Worm (Caenorhabditis elegans): Measurements from ENCODE around the gene C17H11.4.
A peak's percentile ranks its signal among the peaks of the same experiment; 100 is the strongest.

The C17H11.4 gene

DNA sequence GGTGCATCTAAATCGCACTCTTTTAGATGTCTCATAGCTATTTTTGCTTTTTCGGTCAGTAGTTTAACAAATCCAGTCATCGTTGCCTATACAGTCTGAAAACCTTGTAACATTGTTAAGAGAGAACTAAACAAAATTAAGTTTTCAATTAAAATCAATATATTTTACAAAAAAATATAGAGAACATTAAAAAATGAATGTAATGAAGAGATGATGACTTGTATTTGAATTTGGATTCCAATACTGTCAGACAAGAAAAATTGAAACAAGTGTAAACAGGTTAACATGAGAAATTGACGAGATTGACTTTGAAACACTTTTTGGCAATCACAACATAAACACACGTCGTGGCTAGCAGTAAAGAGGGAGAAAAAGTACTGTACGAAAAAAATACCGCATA lies 3.6 kb upstream of the C17H11.4 start, which contains the start of gene C17H11.5:
C17H11.5 (minus strand) TSS at position 101 of the 400 bp plus-strand sequence.
- TF ChIP-seq ets-7 (tag; optimal IDR thresholded peaks at IDR 0.05): no peak

DNA sequence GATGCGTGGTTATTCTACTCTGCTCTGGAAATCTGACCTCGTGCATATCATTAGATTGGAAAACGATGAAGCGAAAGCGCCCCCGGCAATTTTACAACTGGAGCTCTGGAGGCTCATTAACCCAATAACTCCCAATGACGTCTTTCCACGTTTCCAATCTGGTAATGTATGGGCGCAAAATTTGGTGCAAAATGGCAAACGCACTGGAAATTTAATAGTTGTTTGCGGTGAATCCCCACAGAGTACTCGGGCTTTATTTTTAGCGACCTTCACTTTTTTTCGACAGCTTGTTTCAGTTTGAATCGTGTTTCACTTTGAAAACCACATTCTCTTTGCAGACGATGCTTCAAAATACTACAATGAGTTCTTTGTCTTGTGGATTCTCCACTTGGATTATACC lies 7.8 kb downstream of the C17H11.4 start, which contains the start of gene C17H11.1:
C17H11.1 (plus strand) TSS at position 301 of the 400 bp plus-strand sequence.
- TF ChIP-seq ets-7 (tag; optimal IDR thresholded peaks at IDR 0.05) (no peak), B0310.2 (tag; optimal IDR thresholded peaks at IDR 0.05) (no peak), pes-1 (GFP tag; IDR thresholded peaks at IDR 0.05) (no peak), F13C5.2 (tag; optimal IDR thresholded peaks at IDR 0.05) (no peak), flt-1 (GFP tag; IDR thresholded peaks at IDR 0.05) (no peak), tra-4 (tag; optimal IDR thresholded peaks at IDR 0.05) (no peak), ceh-13 (GFP tag; optimal IDR thresholded peaks at IDR 0.05) (no peak), scrt-1 (GFP tag; IDR thresholded peaks at IDR 0.05) (no peak), sea-1 (GFP tag; conservative IDR thresholded peaks at IDR 0.05) (no peak), tbx-37 (GFP tag; conservative IDR thresholded peaks at IDR 0.05) (no peak), hmbx-1 (tag; optimal IDR thresholded peaks at IDR 0.05) (no peak), ceh-36 (tag; optimal IDR thresholded peaks at IDR 0.05) (no peak), aly-1 (tag; optimal IDR thresholded peaks at IDR 0.05) (no peak), hnd-1 (tag; optimal IDR thresholded peaks at IDR 0.05) (no peak), hmg-4 (GFP tag; optimal IDR thresholded peaks at IDR 0.05) (no peak)

DNA sequence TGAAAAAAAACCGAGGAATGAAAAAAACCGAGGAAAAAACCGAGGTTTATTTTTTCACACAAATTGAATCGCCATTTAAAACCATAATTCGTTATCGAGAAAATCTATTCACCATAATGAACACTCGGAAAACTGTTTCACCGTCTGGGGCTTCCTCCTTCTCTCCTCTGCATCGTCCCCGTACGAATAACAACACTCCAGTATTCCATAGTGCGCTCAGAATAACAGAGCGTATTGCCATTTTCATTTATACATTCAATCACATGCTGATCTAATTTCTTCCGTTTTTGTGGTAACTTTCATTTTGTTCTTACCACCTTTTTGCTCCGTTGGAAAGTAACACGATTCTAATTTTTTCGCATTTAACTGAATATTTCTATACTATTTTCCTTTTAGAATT lies 11.9 kb downstream of the C17H11.4 start, which contains the start of gene C17H11.2:
C17H11.2 (plus strand) TSS at position 397 of the 400 bp plus-strand sequence.
- TF ChIP-seq F13C5.2 (tag; optimal IDR thresholded peaks at IDR 0.05): no peak
- no peak for TF ChIP-seq hnd-1 (tag; optimal IDR thresholded peaks at IDR 0.05)
- TF ChIP-seq tbx-37 (GFP tag; conservative IDR thresholded peaks at IDR 0.05): no peak
- no peak for TF ChIP-seq flt-1 (GFP tag; IDR thresholded peaks at IDR 0.05)
- TF ChIP-seq ceh-13 (GFP tag; optimal IDR thresholded peaks at IDR 0.05): no peak
- no peak for TF ChIP-seq tra-4 (tag; optimal IDR thresholded peaks at IDR 0.05)
- TF ChIP-seq aly-1 (tag; optimal IDR thresholded peaks at IDR 0.05): no peak
- no peak for TF ChIP-seq ama-1 (optimal IDR thresholded peaks at IDR 0.05)
- TF ChIP-seq B0310.2 (tag; optimal IDR thresholded peaks at IDR 0.05): no peak
- TF ChIP-seq sea-1 (GFP tag; conservative IDR thresholded peaks at IDR 0.05): no peak
- no peak for TF ChIP-seq ceh-36 (tag; optimal IDR thresholded peaks at IDR 0.05)
- TF ChIP-seq ets-7 (tag; optimal IDR thresholded peaks at IDR 0.05): no peak
- TF ChIP-seq pes-1 (GFP tag; IDR thresholded peaks at IDR 0.05): no peak
- no peak for TF ChIP-seq hmg-4 (GFP tag; optimal IDR thresholded peaks at IDR 0.05)
- TF ChIP-seq tbx-11 (GFP tag; IDR thresholded peaks at IDR 0.05): no peak
- no peak for TF ChIP-seq scrt-1 (GFP tag; IDR thresholded peaks at IDR 0.05)
- no peak for TF ChIP-seq hmbx-1 (tag; optimal IDR thresholded peaks at IDR 0.05)

DNA sequence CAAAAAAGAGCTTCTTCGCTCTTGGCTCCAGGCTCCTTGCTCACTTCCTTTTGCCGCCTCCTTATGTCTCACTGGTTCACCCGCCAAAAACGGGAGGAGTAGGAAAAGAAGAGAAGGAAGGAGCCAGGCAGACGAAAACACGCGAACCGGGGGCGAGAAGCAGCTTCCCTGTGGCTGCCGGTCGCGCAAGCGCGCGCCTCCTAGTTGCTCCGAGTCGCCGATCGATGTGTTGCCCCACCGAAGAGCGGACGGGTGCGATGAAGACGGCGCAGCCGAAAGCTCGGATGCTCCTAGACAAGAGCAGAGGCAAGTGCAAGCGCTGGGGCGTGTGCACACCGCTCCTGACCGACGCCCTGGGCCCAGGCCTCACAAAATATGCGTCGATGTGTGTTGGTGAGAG lies 17.9 kb downstream of the C17H11.4 start:
- TF ChIP-seq hnd-1 (tag; optimal IDR thresholded peaks at IDR 0.05) (no peak), aly-1 (tag; optimal IDR thresholded peaks at IDR 0.05) (peak; percentile 3), ama-1 (optimal IDR thresholded peaks at IDR 0.05) (no peak), pes-1 (GFP tag; IDR thresholded peaks at IDR 0.05) (no peak; the same call in 1 of the 2 replicates), ceh-36 (tag; optimal IDR thresholded peaks at IDR 0.05) (no peak), hmbx-1 (tag; optimal IDR thresholded peaks at IDR 0.05) (no peak), tra-4 (tag; optimal IDR thresholded peaks at IDR 0.05) (no peak), tbx-37 (GFP tag; conservative IDR thresholded peaks at IDR 0.05) (no peak), scrt-1 (GFP tag; IDR thresholded peaks at IDR 0.05) (no peak), hmg-4 (GFP tag; optimal IDR thresholded peaks at IDR 0.05) (peak; percentile 64), ets-7 (tag; optimal IDR thresholded peaks at IDR 0.05) (no peak), flt-1 (GFP tag; IDR thresholded peaks at IDR 0.05) (no peak), tbx-11 (GFP tag; IDR thresholded peaks at IDR 0.05) (no peak)

DNA sequence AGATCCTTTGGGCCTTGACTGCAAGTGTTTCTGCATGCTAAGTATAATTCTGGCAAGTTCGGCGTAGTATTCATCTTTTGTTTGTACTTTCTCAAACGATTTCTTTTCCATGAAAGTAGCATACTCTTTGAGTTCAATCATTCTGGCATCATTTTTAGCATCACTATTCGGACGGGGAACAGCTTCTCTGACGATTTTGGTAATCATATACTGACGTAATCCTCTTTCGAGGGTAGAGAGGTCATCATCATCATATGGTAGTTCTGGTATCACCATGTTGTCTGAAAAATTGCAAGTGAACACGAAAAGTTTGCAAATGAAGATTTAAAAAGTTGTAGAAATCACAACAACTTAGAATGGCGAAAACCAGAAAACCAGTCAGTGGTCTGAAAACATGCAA lies 18.6 kb downstream of the C17H11.4 start, which contains the start of gene F22F1.3:
F22F1.3 (minus strand) TSS at position 281 of the 400 bp plus-strand sequence.
- TF ChIP-seq tra-4 (tag; optimal IDR thresholded peaks at IDR 0.05) (no peak), F13C5.2 (tag; optimal IDR thresholded peaks at IDR 0.05) (no peak), hmg-4 (GFP tag; optimal IDR thresholded peaks at IDR 0.05) (no peak), pes-1 (GFP tag; IDR thresholded peaks at IDR 0.05) (no peak), ama-1 (optimal IDR thresholded peaks at IDR 0.05) (no peak), B0310.2 (tag; optimal IDR thresholded peaks at IDR 0.05) (no peak), ceh-36 (tag; optimal IDR thresholded peaks at IDR 0.05) (no peak), aly-1 (tag; optimal IDR thresholded peaks at IDR 0.05) (no peak), sea-1 (GFP tag; conservative IDR thresholded peaks at IDR 0.05) (no peak), tbx-37 (GFP tag; conservative IDR thresholded peaks at IDR 0.05) (no peak), tbx-11 (GFP tag; IDR thresholded peaks at IDR 0.05) (no peak), flt-1 (GFP tag; IDR thresholded peaks at IDR 0.05) (no peak), hnd-1 (tag; optimal IDR thresholded peaks at IDR 0.05) (no peak), hmbx-1 (tag; optimal IDR thresholded peaks at IDR 0.05) (no peak), scrt-1 (GFP tag; IDR thresholded peaks at IDR 0.05) (no peak), ceh-13 (GFP tag; optimal IDR thresholded peaks at IDR 0.05) (no peak), ets-7 (tag; optimal IDR thresholded peaks at IDR 0.05) (no peak)

DNA sequence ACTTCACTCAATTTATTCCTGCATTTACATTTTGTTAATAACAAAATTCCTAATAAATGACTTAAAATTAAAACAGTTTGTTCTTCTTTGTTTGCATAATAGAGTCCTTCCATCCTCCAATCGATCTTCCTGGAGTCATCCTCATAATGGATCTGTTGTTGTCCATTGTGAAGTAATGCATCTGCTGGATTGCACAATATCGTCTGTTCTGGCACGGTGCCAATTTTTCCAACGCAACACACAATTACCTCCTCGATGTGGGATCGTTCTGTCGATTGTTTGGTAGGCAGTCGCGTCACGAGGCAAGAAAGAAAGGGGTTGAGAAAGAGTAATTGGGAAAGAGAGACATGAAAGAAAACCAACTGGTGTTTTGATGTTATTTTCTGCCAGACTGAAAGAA lies 21.4 kb downstream of the C17H11.4 start:
- no peak for TF ChIP-seq tbx-37 (GFP tag; conservative IDR thresholded peaks at IDR 0.05)
- TF ChIP-seq hmbx-1 (tag; optimal IDR thresholded peaks at IDR 0.05): no peak
- no peak for TF ChIP-seq tbx-11 (GFP tag; IDR thresholded peaks at IDR 0.05)
- TF ChIP-seq hmg-4 (GFP tag; optimal IDR thresholded peaks at IDR 0.05): no peak
- no peak for TF ChIP-seq F13C5.2 (tag; optimal IDR thresholded peaks at IDR 0.05)
- TF ChIP-seq pes-1 (GFP tag; IDR thresholded peaks at IDR 0.05): no peak
- no peak for TF ChIP-seq tra-4 (tag; optimal IDR thresholded peaks at IDR 0.05)
- TF ChIP-seq sea-1 (GFP tag; conservative IDR thresholded peaks at IDR 0.05): 0 out of 2 replicates have a peak, but pooled peaks have one; percentile 16
- TF ChIP-seq scrt-1 (GFP tag; IDR thresholded peaks at IDR 0.05): no peak
- no peak for TF ChIP-seq flt-1 (GFP tag; IDR thresholded peaks at IDR 0.05)
- TF ChIP-seq B0310.2 (tag; optimal IDR thresholded peaks at IDR 0.05): no peak
- no peak for TF ChIP-seq ceh-36 (tag; optimal IDR thresholded peaks at IDR 0.05)
- peak; percentile 86 for TF ChIP-seq ama-1 (optimal IDR thresholded peaks at IDR 0.05)
- TF ChIP-seq aly-1 (tag; optimal IDR thresholded peaks at IDR 0.05): no peak
